Worm (Caenorhabditis elegans) whole organism, late embryonic: ENCODE results near the gene ZK470.1.

ENCODE experiments used
- C08G9.2 ChIP-seq: sonication (generic microtip); optimal IDR thresholded peaks from 2 replicates; lab custom pipeline; 2016; ENCODE audit warnings: mild to moderate bottlenecking, missing genetic modification characterization, moderate library complexity, missing compliant biosample characterization
- K02D7.2 ChIP-seq: sonication (generic microtip); optimal IDR thresholded peaks from 2 replicates; lab custom pipeline; 2017; ENCODE audit warnings: mild to moderate bottlenecking, missing genetic modification characterization, missing compliant biosample characterization
- K09A11.1 ChIP-seq: sonication (generic microtip); optimal IDR thresholded peaks from 2 replicates; lab custom pipeline; 2017; ENCODE audit warnings: antibody characterized with exemption, mild to moderate bottlenecking, missing genetic modification characterization, missing compliant biosample characterization; ENCODE audit not compliant: insufficient read depth
- T23F11.4 ChIP-seq: fragments of 200-800 bp; sonication (Bioruptor generic); optimal IDR thresholded peaks from 2 replicates; lab custom pipeline; 2018; ENCODE audit warnings: mild to moderate bottlenecking, missing genetic modification characterization, missing compliant biosample characterization
- Y22D7AL.16 ChIP-seq: sonication (generic microtip); optimal IDR thresholded peaks from 2 replicates; lab custom pipeline; 2016; ENCODE audit warnings: missing genetic modification characterization, missing compliant biosample characterization
- ahr-1 ChIP-seq: sonication (generic microtip); optimal IDR thresholded peaks from 2 replicates; lab custom pipeline; 2016; ENCODE audit warnings: missing genetic modification characterization, missing compliant biosample characterization
- ama-1 ChIP-seq: fragments of 150-350 bp; optimal IDR thresholded peaks from 2 replicates; lab custom pipeline; 2014
- ceh-14 ChIP-seq: sonication (generic microtip); optimal IDR thresholded peaks from 2 replicates; lab custom pipeline; 2016; ENCODE audit warnings: missing genotype, missing genetic modification characterization, missing compliant biosample characterization
- ceh-19 ChIP-seq: fragments of 200-800 bp; sonication (Bioruptor generic); optimal IDR thresholded peaks from 2 replicates; lab custom pipeline; 2018; ENCODE audit warnings: mild to moderate bottlenecking, missing genetic modification characterization, missing compliant biosample characterization
- ceh-2 ChIP-seq: sonication (generic microtip); optimal IDR thresholded peaks from 2 replicates; lab custom pipeline; 2016; ENCODE audit warnings: missing genotype, missing genetic modification characterization, missing compliant biosample characterization
- ceh-22 ChIP-seq: sonication (generic microtip); optimal IDR thresholded peaks from 2 replicates; lab custom pipeline; 2017; ENCODE audit warnings: missing biosample characterization, missing genetic modification characterization
- ceh-30 ChIP-seq: fragments of 150-350 bp; optimal IDR thresholded peaks from 2 replicates; lab custom pipeline; 2014; ENCODE audit warnings: missing biosample characterization, missing genetic modification characterization
- ceh-31 ChIP-seq: sonication (generic microtip); optimal IDR thresholded peaks from 2 replicates; lab custom pipeline; 2016; ENCODE audit warnings: missing genetic modification characterization, missing compliant biosample characterization
- ceh-45 ChIP-seq: fragments of 200-800 bp; sonication (Bioruptor generic); IDR thresholded peaks from 2 replicates; pipeline ENCODE4 v1.3.6; 2022; ENCODE audit warnings: missing genetic modification reagents, missing genetic modification characterization, missing compliant biosample characterization
- ceh-6 ChIP-seq: fragments of 200-800 bp; sonication (Bioruptor generic); optimal IDR thresholded peaks from 2 replicates; lab custom pipeline; 2018; ENCODE audit warnings: mild to moderate bottlenecking, missing genetic modification characterization, missing compliant biosample characterization
- ceh-9 ChIP-seq: sonication (generic microtip); optimal IDR thresholded peaks from 2 replicates; lab custom pipeline; 2016; ENCODE audit warnings: mild to moderate bottlenecking, missing genetic modification characterization, inconsistent platforms, missing compliant biosample characterization
- dmd-4 ChIP-seq: sonication (generic microtip); optimal IDR thresholded peaks from 2 replicates; lab custom pipeline; 2016; ENCODE audit warnings: borderline replicate concordance, missing genetic modification characterization, missing compliant biosample characterization
- dve-1 ChIP-seq: sonication (generic microtip); optimal IDR thresholded peaks from 2 replicates; lab custom pipeline; 2017; ENCODE audit warnings: antibody characterized with exemption, mild to moderate bottlenecking, missing genetic modification characterization, missing compliant biosample characterization
- elt-2 ChIP-seq: sonication (generic microtip); optimal IDR thresholded peaks from 2 replicates; lab custom pipeline; 2016; ENCODE audit warnings: missing genetic modification reagents, missing genetic modification characterization, missing compliant biosample characterization
- eyg-1 ChIP-seq: sonication (generic microtip); optimal IDR thresholded peaks from 2 replicates; lab custom pipeline; 2016; ENCODE audit warnings: missing genotype, missing genetic modification characterization, missing compliant biosample characterization
- fax-1 ChIP-seq: sonication (generic microtip); optimal IDR thresholded peaks from 2 replicates; lab custom pipeline; 2016; ENCODE audit warnings: missing genotype, missing genetic modification characterization, missing compliant biosample characterization
- fkh-10 ChIP-seq: fragments of 150-350 bp; optimal IDR thresholded peaks from 2 replicates; lab custom pipeline; 2014; ENCODE audit warnings: missing biosample characterization, missing genetic modification reagents, missing genetic modification characterization
- fkh-6 ChIP-seq: sonication (generic microtip); optimal IDR thresholded peaks from 2 replicates; lab custom pipeline; 2016; ENCODE audit warnings: missing genetic modification characterization, missing compliant biosample characterization
- hlh-13 ChIP-seq: fragments of 200-800 bp; sonication (Bioruptor generic); optimal IDR thresholded peaks from 2 replicates; lab custom pipeline; 2018; ENCODE audit warnings: mild to moderate bottlenecking, missing genetic modification characterization, missing compliant biosample characterization
- hlh-15 ChIP-seq: sonication (generic microtip); optimal IDR thresholded peaks from 2 replicates; lab custom pipeline; 2016; ENCODE audit warnings: missing genetic modification characterization, missing compliant biosample characterization
- hlh-30 ChIP-seq: sonication (generic microtip); optimal IDR thresholded peaks from 2 replicates; lab custom pipeline; 2017; ENCODE audit warnings: antibody characterized with exemption, missing genetic modification characterization, missing compliant biosample characterization; ENCODE audit not compliant: insufficient read depth
- hlh-6 ChIP-seq: sonication (generic microtip); optimal IDR thresholded peaks from 2 replicates; lab custom pipeline; 2016; ENCODE audit warnings: missing genotype, missing genetic modification characterization, missing compliant biosample characterization
- hlh-8 ChIP-seq: sonication (generic microtip); optimal IDR thresholded peaks from 2 replicates; lab custom pipeline; 2016; ENCODE audit warnings: missing genotype, missing genetic modification characterization, missing compliant biosample characterization
- lin-11 ChIP-seq: fragments of 200-800 bp; sonication (Bioruptor generic); optimal IDR thresholded peaks from 2 replicates; lab custom pipeline; 2018; ENCODE audit warnings: mild to moderate bottlenecking, missing genetic modification characterization, missing compliant biosample characterization
- madf-2 ChIP-seq: sonication (generic microtip); optimal IDR thresholded peaks from 2 replicates; lab custom pipeline; 2017; ENCODE audit warnings: missing genetic modification characterization, missing compliant biosample characterization
- mec-3 ChIP-seq: sonication (generic microtip); optimal IDR thresholded peaks from 2 replicates; lab custom pipeline; 2016; ENCODE audit warnings: borderline replicate concordance, missing genetic modification characterization, missing compliant biosample characterization
- nfya-1 ChIP-seq: sonication (generic microtip); optimal IDR thresholded peaks from 2 replicates; lab custom pipeline; 2017; ENCODE audit warnings: missing genetic modification characterization, mild to moderate bottlenecking, missing compliant biosample characterization, antibody characterized with exemption, moderate library complexity
- nhr-11 ChIP-seq: fragments of 150-350 bp; optimal IDR thresholded peaks from 2 replicates; lab custom pipeline; 2014; ENCODE audit warnings: missing biosample characterization, missing genetic modification characterization
- nhr-232 ChIP-seq: sonication (generic microtip); optimal IDR thresholded peaks from 2 replicates; lab custom pipeline; 2016; ENCODE audit warnings: missing genetic modification characterization, missing compliant biosample characterization
- npax-4 ChIP-seq: sonication (generic microtip); optimal IDR thresholded peaks from 2 replicates; lab custom pipeline; 2016; ENCODE audit warnings: missing genetic modification characterization, missing compliant biosample characterization
- pag-3 ChIP-seq: sonication (generic microtip); optimal IDR thresholded peaks from 2 replicates; lab custom pipeline; 2016; ENCODE audit warnings: missing compliant biosample characterization, missing genetic modification characterization, borderline replicate concordance
- pat-9 ChIP-seq: fragments of 200-800 bp; sonication (Bioruptor generic); optimal IDR thresholded peaks from 2 replicates; lab custom pipeline; 2018; ENCODE audit warnings: mild to moderate bottlenecking, missing genetic modification characterization, moderate library complexity, missing compliant biosample characterization
- pax-1 ChIP-seq: fragments of 150-350 bp; optimal IDR thresholded peaks from 2 replicates; lab custom pipeline; 2014; ENCODE audit warnings: missing biosample characterization, missing genetic modification characterization
- pha-2 ChIP-seq: sonication (generic microtip); optimal IDR thresholded peaks from 2 replicates; lab custom pipeline; 2017; ENCODE audit warnings: mild to moderate bottlenecking, missing genetic modification characterization, missing compliant biosample characterization
- sdc-2 ChIP-seq: sonication (generic microtip); optimal IDR thresholded peaks from 2 replicates; lab custom pipeline; 2016; ENCODE audit warnings: missing genotype, missing genetic modification characterization, missing compliant biosample characterization
- tbx-2 ChIP-seq: sonication (generic microtip); optimal IDR thresholded peaks from 2 replicates; lab custom pipeline; 2016; ENCODE audit warnings: missing genetic modification characterization, missing compliant biosample characterization
- tbx-7 ChIP-seq: sonication (generic microtip); optimal IDR thresholded peaks from 2 replicates; lab custom pipeline; 2016; ENCODE audit warnings: missing genotype, missing genetic modification characterization, missing compliant biosample characterization
- unc-86 ChIP-seq: sonication (generic microtip); optimal IDR thresholded peaks from 2 replicates; lab custom pipeline; 2016; ENCODE audit warnings: missing genetic modification characterization, missing compliant biosample characterization
- zip-5 ChIP-seq: sonication (generic microtip); optimal IDR thresholded peaks from 2 replicates; lab custom pipeline; 2016; ENCODE audit warnings: missing genetic modification characterization, missing compliant biosample characterization

The ZK470.1 gene

DNA sequence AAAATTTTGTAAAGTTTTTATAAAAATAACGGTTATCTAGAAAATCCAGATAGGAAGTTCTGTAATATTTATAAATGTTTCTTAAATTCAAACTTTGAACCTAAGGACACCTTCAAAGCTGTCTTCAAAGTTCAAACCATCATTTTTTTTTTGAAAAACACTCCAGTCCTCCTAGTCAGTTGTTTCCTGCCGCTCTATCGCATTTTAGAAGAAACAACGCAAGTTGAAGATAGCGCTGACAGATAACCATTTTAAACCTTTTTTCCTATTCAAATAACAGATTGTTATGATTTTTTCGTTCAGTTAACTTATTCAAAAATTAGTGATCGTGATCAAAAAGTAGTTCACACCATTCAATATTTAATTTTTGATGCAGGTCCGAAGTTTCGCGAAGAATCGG, 30.1 kb upstream of the ZK470.1 start:
- no peak for TF ChIP-seq hlh-15 (tag; lab: Kevin White, UChicago)
- no peak for TF ChIP-seq pat-9 (tag; lab: Kevin White, UChicago)
- TF ChIP-seq fkh-6 (tag; lab: Kevin White, UChicago): no peak
- TF ChIP-seq ceh-6 (GFP tag; lab: Kevin White, UChicago): no peak
- no peak for TF ChIP-seq dmd-4 (tag; lab: Kevin White, UChicago)
- no peak for TF ChIP-seq npax-4 (tag; lab: Kevin White, UChicago)
- TF ChIP-seq K02D7.2: no peak
- TF ChIP-seq ama-1 (lab: Kevin White, UChicago): no peak
- TF ChIP-seq ceh-45: no peak
- no peak for TF ChIP-seq tbx-7
- no peak for TF ChIP-seq hlh-8 (tag; lab: Kevin White, UChicago)
- TF ChIP-seq pax-1: no peak
- no peak for TF ChIP-seq zip-5 (tag; lab: Kevin White, UChicago)
- TF ChIP-seq hlh-6 (tag; lab: Kevin White, UChicago): no peak
- no peak for TF ChIP-seq eyg-1
- no peak for TF ChIP-seq ceh-30 (tag; lab: Kevin White, UChicago)
- TF ChIP-seq C08G9.2 (tag; lab: Kevin White, UChicago): no peak
- TF ChIP-seq fax-1: no peak
- TF ChIP-seq hlh-13 (GFP tag; lab: Kevin White, UChicago): no peak

DNA sequence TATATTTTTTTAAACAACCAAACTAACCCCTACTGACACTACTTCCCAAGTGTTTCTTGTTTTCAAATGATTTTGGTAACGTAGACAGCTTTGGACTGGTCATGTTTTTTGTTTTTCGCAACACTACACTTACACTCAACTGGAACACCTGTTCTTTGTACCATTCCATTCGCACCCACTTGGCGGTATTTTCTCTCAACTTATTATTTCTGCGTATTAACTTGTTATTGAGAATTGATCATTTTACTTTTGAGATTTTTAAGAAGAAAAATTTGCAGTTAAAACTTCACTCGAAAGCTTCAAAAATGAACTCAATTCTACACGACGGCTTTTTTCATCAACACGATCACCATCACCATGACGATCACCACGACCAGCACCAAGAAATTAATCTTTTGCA, 28.6 kb upstream of the ZK470.1 start, which contains the start of gene ZK470.2:
Gene ZK470.2 (plus strand): TSS at position 301 of the 400 bp plus-strand sequence.
- TF ChIP-seq hlh-30 (tag; lab: Kevin White, UChicago) (no peak), K09A11.1 (tag; lab: Kevin White, UChicago) (no peak), mec-3 (tag; lab: Kevin White, UChicago) (no peak), T23F11.4 (GFP tag; lab: Kevin White, UChicago) (no peak), pag-3 (tag; lab: Kevin White, UChicago) (no peak), pat-9 (tag; lab: Kevin White, UChicago) (no peak), fkh-6 (tag; lab: Kevin White, UChicago) (no peak), nfya-1 (tag; lab: Kevin White, UChicago) (no peak), C08G9.2 (tag; lab: Kevin White, UChicago) (no peak), hlh-8 (tag; lab: Kevin White, UChicago) (no peak)

ce11 chrX:4136547-4137311, 26.8 kb upstream of the ZK470.1 start:
- no peak for TF ChIP-seq ceh-31 (tag; lab: Kevin White, UChicago)
- TF ChIP-seq fkh-10 (GFP tag; lab: Kevin White, UChicago): no peak
- no peak for TF ChIP-seq ceh-30 (tag; lab: Kevin White, UChicago)
- no peak for TF ChIP-seq ceh-2 (tag; lab: Kevin White, UChicago)
- no peak for TF ChIP-seq unc-86
- no peak for TF ChIP-seq ceh-19 (GFP tag; lab: Kevin White, UChicago)
- no peak for TF ChIP-seq elt-2 (tag; lab: Kevin White, UChicago)
- TF ChIP-seq ceh-14 (tag; lab: Kevin White, UChicago): no peak
- no peak for TF ChIP-seq dve-1 (tag; lab: Kevin White, UChicago)
- TF ChIP-seq, all 69 proteins: peak for 0

DNA sequence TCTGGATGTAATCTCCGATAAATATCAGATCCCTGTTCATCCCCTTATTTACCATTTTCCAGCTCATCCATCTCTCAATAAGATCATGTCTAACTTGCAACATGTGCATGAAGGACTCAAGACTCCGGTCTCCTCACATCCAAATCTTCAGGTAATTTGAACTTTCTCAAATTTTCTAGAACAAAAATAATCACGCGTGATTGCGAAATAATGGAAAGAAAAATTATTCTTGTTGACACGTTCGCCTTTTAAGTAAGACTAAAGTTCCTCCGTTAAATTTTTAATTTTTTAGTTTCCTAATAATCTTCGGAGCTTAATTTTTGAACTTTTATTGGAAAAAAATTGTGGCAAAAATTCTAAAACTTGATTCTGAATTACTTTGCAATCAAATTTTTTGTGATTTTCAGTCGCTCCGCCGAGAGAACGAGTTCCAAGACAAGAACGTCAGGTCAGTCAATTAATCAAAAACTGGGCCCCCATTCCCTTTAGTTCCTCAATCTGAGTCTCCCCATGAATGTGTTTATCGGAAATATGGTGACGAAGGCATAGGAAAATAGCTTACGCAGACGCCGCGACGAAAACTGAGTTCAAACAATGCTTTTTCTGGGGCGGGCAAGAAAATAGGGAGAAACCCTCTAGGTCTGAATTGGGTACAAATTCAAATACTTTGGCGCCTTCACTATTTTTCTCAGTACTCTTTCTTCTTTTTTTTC, 25.9 kb upstream of the ZK470.1 start:
- TF ChIP-seq tbx-2: no peak
- TF ChIP-seq pha-2 (tag; lab: Kevin White, UChicago): no peak
- no peak for TF ChIP-seq ceh-9 (tag; lab: Kevin White, UChicago)
- no peak for TF ChIP-seq ceh-19 (GFP tag; lab: Kevin White, UChicago)
- no peak for TF ChIP-seq ahr-1 (tag; lab: Kevin White, UChicago)
- no peak for TF ChIP-seq ceh-30 (tag; lab: Kevin White, UChicago)
- no peak for TF ChIP-seq nhr-11 (tag; lab: Kevin White, UChicago)
- TF ChIP-seq ama-1 (lab: Kevin White, UChicago): no peak
- no peak for TF ChIP-seq fax-1
- TF ChIP-seq lin-11: no peak
- no peak for TF ChIP-seq K02D7.2
- TF ChIP-seq elt-2 (tag; lab: Kevin White, UChicago): no peak
- no peak for TF ChIP-seq nhr-232 (tag; lab: Kevin White, UChicago)
- no peak for TF ChIP-seq dve-1 (tag; lab: Kevin White, UChicago)
- no peak for TF ChIP-seq sdc-2 (tag; lab: Kevin White, UChicago)
- TF ChIP-seq Y22D7AL.16 (tag; lab: Kevin White, UChicago): no peak
- no peak for TF ChIP-seq ceh-22 (tag; lab: Kevin White, UChicago)
- no peak for TF ChIP-seq madf-2
